Fruit fly (Drosophila melanogaster): Measurements from ENCODE around the gene PAPLA1.

DNA sequence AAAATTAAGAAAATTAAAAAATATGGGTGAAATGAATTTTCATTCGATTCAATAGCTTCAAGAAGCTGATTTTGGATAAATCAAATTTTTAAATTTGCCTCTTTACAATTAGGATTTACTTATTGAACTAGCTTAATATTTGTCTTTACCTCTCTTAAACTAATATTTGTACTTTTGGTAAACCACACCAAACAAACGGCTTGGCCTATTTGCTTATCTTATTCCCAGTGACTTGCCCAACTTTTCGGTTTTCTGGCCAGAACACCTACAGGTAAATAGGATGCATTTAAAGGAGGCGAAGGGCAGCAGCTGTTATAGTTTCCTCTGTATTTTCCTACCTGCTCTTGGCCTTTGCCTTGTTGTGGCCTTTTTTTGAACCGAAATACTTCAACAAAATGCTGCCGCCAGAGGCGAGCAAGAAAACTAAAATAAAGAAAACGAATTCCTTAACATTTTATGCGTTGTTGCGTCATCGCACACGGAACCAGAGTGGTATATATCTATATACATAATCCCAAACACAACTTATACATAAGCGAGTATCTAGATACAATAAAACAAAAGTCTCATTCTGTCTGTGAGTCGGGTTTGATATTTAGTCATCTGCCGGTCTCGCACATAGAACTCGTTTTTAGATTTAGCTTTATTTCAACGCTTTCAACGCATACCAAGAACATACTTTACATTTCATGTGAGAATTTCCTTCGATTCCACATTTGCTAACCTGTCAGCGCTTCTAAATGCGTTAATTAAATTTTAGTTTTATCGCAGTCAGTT lies 6.5 kb upstream of the PAPLA1 start:
- TF ChIP-seq bab1 (GFP tag; optimal IDR thresholded peaks at IDR 0.05), result no peak
- no peak for TF ChIP-seq CG14711 (tag; optimal IDR thresholded peaks at IDR 0.05)
- no peak for TF ChIP-seq Crg-1 (GFP tag; optimal IDR thresholded peaks at IDR 0.05)
- TF ChIP-seq CG1620 (GFP tag; optimal IDR thresholded peaks at IDR 0.05), result no peak
- no peak for TF ChIP-seq ovo (GFP tag; optimal IDR thresholded peaks at IDR 0.05)
- no peak for TF ChIP-seq Clk (GFP tag; optimal IDR thresholded peaks at IDR 0.05)
